Worm (Caenorhabditis elegans): Measurements from ENCODE around the gene C07A12.7.

The C07A12.7 gene

DNA sequence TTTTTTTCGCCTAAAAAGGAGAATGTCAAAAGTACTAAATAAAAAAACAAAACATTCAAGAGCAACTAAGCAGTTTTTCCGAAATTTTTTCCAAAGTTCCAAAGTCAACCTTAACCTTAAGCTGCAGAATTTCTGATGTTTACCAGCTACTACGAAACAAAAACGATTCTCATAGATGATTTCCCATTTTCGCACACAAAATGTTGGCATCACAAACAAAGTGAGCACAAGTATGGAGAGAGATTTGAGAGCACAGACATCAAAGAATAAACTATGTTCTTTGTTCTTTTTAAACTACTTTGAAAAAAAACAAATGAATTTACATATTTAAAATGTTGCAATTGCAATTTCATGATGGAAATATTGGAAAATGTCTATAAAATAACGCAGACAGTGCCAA is 1.4 kb upstream of the C07A12.7 start:
- TF ChIP-seq ham-2 (GFP tag; optimal IDR thresholded peaks at IDR 0.05) (no peak), nhr-2 (tag; optimal IDR thresholded peaks at IDR 0.05) (no peak), mls-2 (tag; optimal IDR thresholded peaks at IDR 0.05) (no peak), mep-1 (tag; optimal IDR thresholded peaks at IDR 0.05) (no peak), bed-3 (GFP tag; optimal IDR thresholded peaks at IDR 0.05) (no peak), zip-8 (tag; optimal IDR thresholded peaks at IDR 0.05) (no peak), unc-62 (GFP tag; optimal IDR thresholded peaks at IDR 0.05) (no peak), mab-5 (tag; optimal IDR thresholded peaks at IDR 0.05) (no peak), elt-1 (tag; optimal IDR thresholded peaks at IDR 0.05; ENCODE audit: borderline replicate concordance, insufficient read depth) (no peak), nhr-28 (tag; optimal IDR thresholded peaks at IDR 0.05) (no peak), ces-1 (GFP tag; optimal IDR thresholded peaks at IDR 0.05) (no peak), M03D4.4 (tag; optimal IDR thresholded peaks at IDR 0.05) (no peak), nhr-237 (tag; optimal IDR thresholded peaks at IDR 0.05) (no peak), nhr-12 (tag; optimal IDR thresholded peaks at IDR 0.05) (no peak), flh-1 (GFP tag; optimal IDR thresholded peaks at IDR 0.05) (no peak)

DNA sequence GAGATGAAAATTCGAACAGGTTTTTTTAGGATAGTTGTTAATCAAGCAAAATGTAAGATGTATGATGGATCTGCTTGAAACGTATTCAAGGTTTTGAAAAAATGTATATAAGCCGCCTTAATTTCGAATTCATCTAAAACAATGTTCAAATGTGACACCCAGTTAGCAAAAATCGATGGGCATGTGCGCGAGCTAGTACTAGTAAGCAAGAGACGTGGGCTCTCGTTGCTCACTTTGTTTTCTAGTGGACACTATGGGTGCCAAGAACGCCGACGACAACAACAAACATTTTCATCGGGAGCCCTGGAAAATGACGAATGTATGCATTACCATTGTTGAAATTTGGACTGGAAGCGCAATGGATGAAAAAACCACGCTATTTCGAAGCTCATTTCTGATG is 778 bp downstream of the C07A12.7 start:
- TF ChIP-seq ces-1 (GFP tag; optimal IDR thresholded peaks at IDR 0.05): peak; percentile 55
- TF ChIP-seq ztf-11 (tag; optimal IDR thresholded peaks at IDR 0.05): no peak

DNA sequence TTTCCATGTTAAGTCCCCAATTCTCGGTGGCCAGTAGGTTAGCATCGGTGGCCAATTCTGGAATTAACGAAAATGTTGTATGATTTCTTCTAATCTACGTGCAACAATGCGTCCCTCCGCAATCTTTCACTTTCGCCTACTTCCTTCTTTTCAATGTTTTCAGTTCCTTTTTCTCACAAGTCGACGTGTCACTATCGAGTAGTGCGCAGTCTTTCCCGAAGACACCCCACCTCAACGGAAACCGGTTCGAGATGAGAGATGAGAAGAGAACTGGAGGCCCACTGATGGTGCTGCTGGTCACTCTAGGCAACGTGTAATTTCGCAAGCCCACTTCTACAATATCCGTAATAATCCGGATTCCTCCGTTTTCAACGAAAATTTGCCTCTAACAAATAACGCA is 2.0 kb downstream of the C07A12.7 start:
- TF ChIP-seq nhr-76 (tag; optimal IDR thresholded peaks at IDR 0.05): no peak
- TF ChIP-seq sptf-1 (tag; optimal IDR thresholded peaks at IDR 0.05): no peak
- TF ChIP-seq mep-1 (tag; optimal IDR thresholded peaks at IDR 0.05): no peak
- no peak for TF ChIP-seq ceh-39 (tag; optimal IDR thresholded peaks at IDR 0.05)
- TF ChIP-seq cnd-1 (tag; optimal IDR thresholded peaks at IDR 0.05): no peak
- no peak for TF ChIP-seq snpc-4 (tag; optimal IDR thresholded peaks at IDR 0.05)
- TF ChIP-seq hlh-1 (tag; optimal IDR thresholded peaks at IDR 0.05): no peak
- no peak for TF ChIP-seq ceh-43 (GFP tag; optimal IDR thresholded peaks at IDR 0.05)
- no peak for TF ChIP-seq zip-8 (tag; optimal IDR thresholded peaks at IDR 0.05)

DNA sequence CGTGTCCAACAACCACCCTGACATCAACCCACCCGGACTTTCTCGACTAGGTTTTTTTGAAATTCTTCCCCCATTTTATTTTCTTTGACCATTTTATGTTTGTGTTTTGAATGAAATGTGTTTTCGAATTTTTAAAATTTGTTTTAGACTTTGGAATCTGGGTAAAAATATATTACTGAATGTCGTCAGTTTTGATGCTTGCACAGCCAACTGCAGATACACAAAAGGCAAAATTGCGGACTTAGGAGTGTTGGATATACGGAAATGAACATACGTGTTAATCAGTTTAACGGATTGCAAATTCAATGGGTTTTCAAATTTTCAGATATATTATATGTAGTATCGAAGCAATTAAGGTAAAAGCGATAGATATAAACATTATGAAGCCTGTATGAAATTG is 5.2 kb downstream of the C07A12.7 start:
- TF ChIP-seq ces-1 (GFP tag; optimal IDR thresholded peaks at IDR 0.05): peak; percentile 53
- no peak for TF ChIP-seq nhr-2 (tag; optimal IDR thresholded peaks at IDR 0.05)

DNA sequence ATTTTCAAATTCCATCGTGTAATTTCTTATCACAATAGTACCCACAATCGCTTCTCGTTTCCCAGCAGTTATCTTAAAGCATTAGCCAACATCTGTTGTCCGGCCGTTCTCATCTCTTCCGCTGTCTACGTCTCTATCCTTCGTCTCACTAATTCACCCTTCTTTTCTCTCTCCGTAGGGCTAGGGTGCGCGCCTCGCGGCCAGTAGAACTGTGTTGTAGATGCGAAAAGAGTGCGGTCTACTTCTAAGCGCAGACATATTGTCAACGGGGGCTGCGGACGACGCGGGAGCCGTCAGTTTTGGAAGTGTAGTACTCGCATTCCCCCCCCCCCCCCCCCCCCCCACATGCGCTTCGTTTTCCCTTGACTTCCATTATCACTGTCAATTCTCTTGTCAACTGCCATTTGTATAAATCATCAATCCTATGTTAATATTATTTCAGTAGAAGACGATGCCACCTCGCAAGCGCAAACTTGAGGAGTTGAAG is 8.2 kb downstream of the C07A12.7 start, which contains the start of gene spr-3:
Gene spr-3 (plus strand): TSS at position 437 of the 487 bp plus-strand sequence.
- TF ChIP-seq unc-39 (tag; optimal IDR thresholded peaks at IDR 0.05) (no peak), ham-2 (GFP tag; optimal IDR thresholded peaks at IDR 0.05) (peak; percentile 86), elt-3 (tag; optimal IDR thresholded peaks at IDR 0.05) (no peak), cnd-1 (tag; optimal IDR thresholded peaks at IDR 0.05) (peak; percentile 30), unc-120 (tag; optimal IDR thresholded peaks at IDR 0.05; ENCODE audit: poor library complexity, severe bottlenecking) (no peak), ceh-83 (GFP tag; optimal IDR thresholded peaks at IDR 0.05) (no peak), drap-1 (GFP tag; optimal IDR thresholded peaks at IDR 0.05) (no peak), ces-1 (GFP tag; optimal IDR thresholded peaks at IDR 0.05) (peak; percentile 18), zip-8 (tag; optimal IDR thresholded peaks at IDR 0.05) (no peak), nhr-28 (tag; optimal IDR thresholded peaks at IDR 0.05) (no peak), lin-32 (GFP tag; optimal IDR thresholded peaks at IDR 0.05) (peak; percentile 85), pha-4 (tag; optimal IDR thresholded peaks at IDR 0.05) (peak; percentile 20), nhr-76 (tag; optimal IDR thresholded peaks at IDR 0.05) (no peak), elt-1 (tag; optimal IDR thresholded peaks at IDR 0.05; ENCODE audit: borderline replicate concordance, insufficient read depth) (no peak), unc-62 (GFP tag; optimal IDR thresholded peaks at IDR 0.05) (no peak), mep-1 (tag; optimal IDR thresholded peaks at IDR 0.05) (no peak), ceh-43 (GFP tag; optimal IDR thresholded peaks at IDR 0.05) (no peak), nhr-2 (tag; optimal IDR thresholded peaks at IDR 0.05) (no peak), sptf-1 (tag; optimal IDR thresholded peaks at IDR 0.05) (peak; percentile 38), mls-2 (tag; optimal IDR thresholded peaks at IDR 0.05) (peak; percentile 3)

DNA sequence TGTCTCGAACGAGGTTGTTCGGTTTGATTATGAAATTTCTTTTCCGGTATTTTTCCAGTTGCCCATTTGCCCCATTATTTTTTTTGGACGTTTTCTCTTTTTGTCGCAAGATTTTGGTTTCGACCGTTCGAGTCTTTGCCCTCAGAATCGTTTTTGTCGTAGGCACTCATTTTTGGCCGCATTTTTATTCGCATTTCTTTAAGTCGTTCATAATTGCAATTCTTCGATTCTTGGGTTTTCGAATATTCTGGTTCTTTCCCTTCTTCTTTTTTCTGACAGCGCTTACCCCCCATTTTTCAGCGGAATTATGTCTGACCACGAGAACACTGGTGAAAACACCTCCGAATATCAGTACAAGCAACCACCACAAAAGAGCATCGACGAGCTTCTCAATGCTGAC is 13.7 kb downstream of the C07A12.7 start, which contains the start of gene rhi-1:
Gene rhi-1 (plus strand): TSS at position 301 of the 400 bp plus-strand sequence.
- TF ChIP-seq pha-4 (tag; optimal IDR thresholded peaks at IDR 0.05) (no peak), ces-1 (GFP tag; optimal IDR thresholded peaks at IDR 0.05) (no peak), mls-2 (tag; optimal IDR thresholded peaks at IDR 0.05) (no peak), elt-1 (tag; optimal IDR thresholded peaks at IDR 0.05; ENCODE audit: borderline replicate concordance, insufficient read depth) (no peak), mep-1 (tag; optimal IDR thresholded peaks at IDR 0.05) (no peak), elt-3 (tag; optimal IDR thresholded peaks at IDR 0.05) (no peak), mab-5 (tag; optimal IDR thresholded peaks at IDR 0.05) (no peak), lsy-2 (tag; optimal IDR thresholded peaks at IDR 0.05) (no peak), unc-39 (tag; optimal IDR thresholded peaks at IDR 0.05) (no peak), drap-1 (GFP tag; optimal IDR thresholded peaks at IDR 0.05) (no peak), ceh-83 (GFP tag; optimal IDR thresholded peaks at IDR 0.05) (no peak), lin-13 (tag; optimal IDR thresholded peaks at IDR 0.05) (no peak), sem-2 (GFP tag; optimal IDR thresholded peaks at IDR 0.05) (no peak), M03D4.4 (tag; optimal IDR thresholded peaks at IDR 0.05) (no peak), unc-62 (GFP tag; optimal IDR thresholded peaks at IDR 0.05) (no peak), flh-1 (GFP tag; optimal IDR thresholded peaks at IDR 0.05) (no peak)

Measured in whole organism, mixed stage, embryonic.